Fruit fly (Drosophila melanogaster) whole organism, wandering third instar larva: ENCODE data around the gene CG17191.

Source experiments
- OdsH ChIP-seq: fragments of 200-800 bp; sonication (Bioruptor generic); optimal IDR thresholded peaks from 2 replicates; lab custom pipeline; 2016; ENCODE audit warnings: missing biosample characterization, mild to moderate bottlenecking, missing genetic modification characterization
- pan ChIP-seq: fragments of >200 bp; optimal IDR thresholded peaks from 2 replicates; lab custom pipeline; 2017

DNA sequence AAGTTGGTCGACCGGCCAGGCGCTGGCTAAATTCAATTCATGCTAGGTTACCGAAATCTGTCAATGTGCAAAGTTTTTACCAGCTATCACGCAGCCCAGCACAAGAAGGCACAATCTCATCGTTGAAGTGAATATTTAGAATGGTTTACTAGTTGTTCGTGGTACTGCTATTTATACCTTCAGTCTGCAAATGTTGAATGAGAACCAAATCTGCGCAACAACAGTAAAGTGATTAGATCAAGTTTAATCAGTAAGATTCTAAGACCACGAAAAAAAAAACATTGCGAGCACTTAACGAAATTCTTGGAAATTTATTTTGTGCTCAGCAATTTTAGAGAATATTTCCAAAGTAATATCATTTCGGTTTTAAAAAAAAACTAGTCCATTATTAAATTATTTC is 14.2 kb downstream of the CG17191 start, which contains the start of gene CG6296:
- TF ChIP-seq OdsH (GFP tag; lab: Kevin White, UChicago) (no peak), pan (lab: Kevin White, UChicago) (no peak)
